Worm (Caenorhabditis elegans): Measurements from ENCODE around the gene npp-19.

DNA sequence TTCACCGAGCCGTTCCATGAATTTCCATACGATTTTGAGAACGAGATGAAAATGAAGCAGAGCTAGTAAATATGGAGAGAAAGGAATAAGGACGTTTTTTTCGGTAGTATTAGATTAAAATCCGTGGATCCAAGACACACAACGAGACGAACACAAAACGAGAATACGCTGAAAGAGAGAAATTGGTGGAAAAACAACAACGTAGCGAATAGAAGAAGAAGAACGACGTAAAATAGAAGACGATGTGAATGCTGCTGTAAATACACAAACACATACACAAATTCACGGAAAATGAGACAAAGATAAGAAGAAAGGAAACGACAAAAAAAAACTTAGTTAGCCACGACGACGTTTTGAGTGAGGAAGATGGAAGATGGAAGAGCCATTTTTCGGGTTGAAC lies 36.4 kb upstream of the npp-19 start:
- no peak for TF ChIP-seq unc-86 (tag; optimal IDR thresholded peaks at IDR 0.05)
- no peak for TF ChIP-seq dve-1 (tag; optimal IDR thresholded peaks at IDR 0.05)
- TF ChIP-seq sdc-2 (tag; optimal IDR thresholded peaks at IDR 0.05) = no peak
- no peak for TF ChIP-seq fkh-10 (GFP tag; optimal IDR thresholded peaks at IDR 0.05)
- TF ChIP-seq mec-3 (tag; optimal IDR thresholded peaks at IDR 0.05; ENCODE audit: borderline replicate concordance) = no peak
- no peak for TF ChIP-seq T23F11.4 (GFP tag; optimal IDR thresholded peaks at IDR 0.05)
- no peak for TF ChIP-seq nhr-11 (tag; optimal IDR thresholded peaks at IDR 0.05)
- TF ChIP-seq pqm-1 (tag; optimal IDR thresholded peaks at IDR 0.05) = no peak
- no peak for TF ChIP-seq ceh-45 (GFP tag; IDR thresholded peaks at IDR 0.05)
- no peak for TF ChIP-seq hlh-6 (tag; optimal IDR thresholded peaks at IDR 0.05)
- no peak for TF ChIP-seq rnt-1 (tag; optimal IDR thresholded peaks at IDR 0.05)
- TF ChIP-seq ceh-30 (tag; optimal IDR thresholded peaks at IDR 0.05) = no peak
